Worm (Caenorhabditis elegans) whole organism, L4/young adult: Measurements from ENCODE around the gene F26A1.3.
A peak's percentile ranks its signal among the peaks of the same experiment; 100 is the strongest.
"Not testable (repeated sequence)": the region's sequence is repeated elsewhere in the genome, so short reads cannot be mapped to it uniquely, and the experiment has no call there.

ENCODE experiments used
- W03F9.2 ChIP-seq: fragments of 150-350 bp; optimal IDR thresholded peaks from 2 replicates; lab custom pipeline; 2014; ENCODE audit warnings: missing biosample characterization, missing genetic modification characterization
- dao-5 ChIP-seq: sonication (generic microtip); optimal IDR thresholded peaks from 2 replicates; lab custom pipeline; 2016; ENCODE audit warnings: missing genotype, missing genetic modification characterization, moderate library complexity, missing compliant biosample characterization
- him-1 ChIP-seq: sonication (generic microtip); optimal IDR thresholded peaks from 2 replicates; lab custom pipeline; 2016; ENCODE audit warnings: missing genotype, missing genetic modification reagents, missing genetic modification characterization, missing compliant biosample characterization

The F26A1.3 gene

ce11 chrIII:4826606-4827005, at the start of gene F26A1.3:
TSS of gene F26A1.3 (plus strand) at chrIII:4826906.
- TF ChIP-seq W03F9.2 (no peak), him-1 (no peak), dao-5 (tag; lab: Kevin White, UChicago) (no peak)

ce11 chrIII:4778003-4778402, 48.7 kb upstream of the F26A1.3 start, which contains the start of gene B0393.7:
TSS of gene B0393.7 (minus strand) at chrIII:4778103.
- no peak for TF ChIP-seq dao-5 (tag; lab: Kevin White, UChicago)
- TF ChIP-seq him-1 = no peak
- TF ChIP-seq W03F9.2 = no peak

- TF ChIP-seq dao-5 (tag; lab: Kevin White, UChicago) = no peak
- no peak for TF ChIP-seq him-1
- no peak for TF ChIP-seq W03F9.2
Observed at ce11 chrIII:4779855-4780254, 46.9 kb upstream of the F26A1.3 start, which contains the start of gene B0393.9. TSS of gene B0393.9 (minus strand) at chrIII:4780157.

- TF ChIP-seq him-1; W03F9.2; dao-5 (tag; lab: Kevin White, UChicago): not testable (repeated sequence)
Observed at ce11 chrIII:4781937-4782576, 44.6 kb upstream of the F26A1.3 start, which contains the start of the genes gex-5 and C38D4.10. TSS of gene gex-5 (minus strand) at chrIII:4781987. TSS of gene C38D4.10 (plus strand) at chrIII:4782526.

- not testable (repeated sequence) for TF ChIP-seq him-1; dao-5 (tag; lab: Kevin White, UChicago); W03F9.2
Observed at ce11 chrIII:4785131-4785530, 41.6 kb upstream of the F26A1.3 start, which contains the start of gene enu-3.2. TSS of gene enu-3.2 (minus strand) at chrIII:4785235.

ce11 chrIII:4785714-4786113, 41.0 kb upstream of the F26A1.3 start, which contains the start of gene mel-28:
TSS of gene mel-28 (plus strand) at chrIII:4786080.
- TF ChIP-seq W03F9.2 = no peak
- no peak for TF ChIP-seq him-1
- TF ChIP-seq dao-5 (tag; lab: Kevin White, UChicago) = no peak

- no peak for TF ChIP-seq W03F9.2
- no peak for TF ChIP-seq dao-5 (tag; lab: Kevin White, UChicago)
- no peak for TF ChIP-seq him-1
Observed at ce11 chrIII:4792560-4793136, 34.1 kb upstream of the F26A1.3 start, which contains the start of gene mip-1. TSS of gene mip-1 (plus strand) at chrIII:4793086.

- TF ChIP-seq him-1 (no peak), W03F9.2 (peak; percentile 33)
Observed at ce11 chrIII:4796039-4796438, 30.7 kb upstream of the F26A1.3 start.

ce11 chrIII:4796536-4796935, 30.2 kb upstream of the F26A1.3 start, which contains the start of gene tag-325:
TSS of gene tag-325 (plus strand) at chrIII:4796836.
- no peak for TF ChIP-seq W03F9.2
- TF ChIP-seq dao-5 (tag; lab: Kevin White, UChicago) = no peak
- no peak for TF ChIP-seq him-1

ce11 chrIII:4802707-4803106, 24.0 kb upstream of the F26A1.3 start, which contains the start of gene metl-5:
TSS of gene metl-5 (plus strand) at chrIII:4803007.
- TF ChIP-seq him-1 = no peak
- no peak for TF ChIP-seq dao-5 (tag; lab: Kevin White, UChicago)
- TF ChIP-seq W03F9.2 = no peak

- TF ChIP-seq dao-5 (tag; lab: Kevin White, UChicago) = no peak
- no peak for TF ChIP-seq W03F9.2
- TF ChIP-seq him-1 = no peak
Observed at ce11 chrIII:4806345-4806744, 20.4 kb upstream of the F26A1.3 start.

ce11 chrIII:4808089-4808488, 18.6 kb upstream of the F26A1.3 start:
- no peak for TF ChIP-seq him-1
- TF ChIP-seq dao-5 (tag; lab: Kevin White, UChicago) = no peak
- TF ChIP-seq W03F9.2 = no peak

ce11 chrIII:4809526-4810153, 17.1 kb upstream of the F26A1.3 start, which contains the start of gene pal-1:
TSS of gene pal-1 (minus strand) at chrIII:4809576.
- TF ChIP-seq him-1 = no peak
- TF ChIP-seq W03F9.2 = no peak
- TF ChIP-seq dao-5 (tag; lab: Kevin White, UChicago) = no peak

- no peak for TF ChIP-seq dao-5 (tag; lab: Kevin White, UChicago)
- no peak for TF ChIP-seq him-1
- TF ChIP-seq W03F9.2 = no peak
Observed at ce11 chrIII:4811195-4811594, 15.5 kb upstream of the F26A1.3 start, which contains the start of gene C38D4.7. TSS of gene C38D4.7 (minus strand) at chrIII:4811295.
